Fruit fly (Drosophila melanogaster) whole organism, prepupa: Measurements from ENCODE around the gene Nlg2.

Source experiments
- Blimp-1 ChIP-seq: fragments of 200-800 bp; sonication (Bioruptor generic); optimal IDR thresholded peaks from 3 replicates; lab custom pipeline; 2017; ENCODE audit warnings: missing biosample characterization, missing genetic modification characterization, mild to moderate bottlenecking, moderate library complexity, missing genetic modification reagents
- CG11902 ChIP-seq: fragments of 200-800 bp; sonication (Bioruptor generic); optimal IDR thresholded peaks from 3 replicates; lab custom pipeline; 2016; ENCODE audit warnings: missing biosample characterization, missing genetic modification characterization
- CG15336 ChIP-seq: fragments of 200-800 bp; sonication (Bioruptor generic); IDR thresholded peaks from 2 replicates; pipeline ENCODE4 v1.3.6; 2022; ENCODE audit warnings: missing biosample characterization, missing genetic modification characterization
- CG4318 ChIP-seq: fragments of 200-800 bp; sonication (Bioruptor generic); optimal IDR thresholded peaks from 3 replicates; lab custom pipeline; 2017; ENCODE audit warnings: missing biosample characterization, mild to moderate bottlenecking, missing genetic modification characterization
- CG6808 ChIP-seq: fragments of 200-800 bp; sonication (Bioruptor generic); optimal IDR thresholded peaks from 3 replicates; lab custom pipeline; 2017; ENCODE audit warnings: missing biosample characterization, missing genetic modification characterization, mild to moderate bottlenecking, moderate library complexity, missing genetic modification reagents
- CG6854 ChIP-seq: fragments of 200-800 bp; sonication (Bioruptor generic); optimal IDR thresholded peaks from 2 replicates; lab custom pipeline; 2017; ENCODE audit warnings: missing biosample characterization, mild to moderate bottlenecking, missing genetic modification characterization
- CG8632 ChIP-seq: fragments of 200-800 bp; sonication (Bioruptor generic); optimal IDR thresholded peaks from 3 replicates; lab custom pipeline; 2016; ENCODE audit warnings: missing biosample characterization, missing genetic modification characterization
- Gug ChIP-seq: fragments of 200-800 bp; sonication (Bioruptor generic); IDR thresholded peaks from 2 replicates; pipeline ENCODE4 v1.3.6; 2022; ENCODE audit warnings: missing biosample characterization, missing genetic modification characterization
- dac ChIP-seq: fragments of 200-800 bp; sonication (Bioruptor generic); optimal IDR thresholded peaks from 2 replicates; lab custom pipeline; 2017; ENCODE audit warnings: missing biosample characterization, mild to moderate bottlenecking, missing genetic modification characterization

dm6 chr2L:6826298-6826697 is 48.4 kb upstream of the Nlg2 start:
- TF ChIP-seq CG6808 (GFP tag; lab: Kevin White, UChicago) (no peak), CG11902 (GFP tag; lab: Kevin White, UChicago) (no peak), CG8632 (no peak), CG6854 (no peak), CG4318 (GFP tag; lab: Kevin White, UChicago) (no peak), Gug (GFP tag; lab: Robert Waterston, UW) (no peak), Blimp-1 (GFP tag; lab: Kevin White, UChicago) (no peak), CG15336 (GFP tag; lab: Robert Waterston, UW) (no peak), dac (GFP tag; lab: Kevin White, UChicago) (no peak)
